Fruit fly (Drosophila melanogaster) whole organism: ENCODE results near the gene CG11882.

Experiments
- CG8478 ChIP-seq: fragments of >200 bp; optimal IDR thresholded peaks from 2 replicates; lab custom pipeline; 2018; ENCODE audit warnings: inconsistent platforms
- EcR ChIP-seq, 2 experiments: fragments of >200 bp; optimal IDR thresholded peaks; 2 replicates each; lab custom pipeline; 2017; ENCODE audit warnings: missing biosample characterization in 2 of 2, missing genetic modification characterization in 2 of 2, missing genetic modification reagents in 2 of 2
- usp ChIP-seq: fragments of >200 bp; optimal IDR thresholded peaks from 2 replicates; lab custom pipeline; 2017; ENCODE audit warnings: missing biosample characterization, missing genetic modification characterization, mixed read lengths

- TF ChIP-seq EcR (GFP tag; optimal IDR thresholded peaks at IDR 0.05; lab: Kevin White, UChicago) = no peak
- no peak for TF ChIP-seq usp
- TF ChIP-seq CG8478 (lab: Kevin White, UChicago) = no peak
Measured at dm6 chr3R:29148072-29148471, at the start of gene CG11882, which contains the start of gene Pglym78.
